Worm (Caenorhabditis elegans) whole organism, mixed stage, embryonic: ENCODE results near the gene epg-5.

ENCODE experiments used
- bed-3 ChIP-seq: fragments of 200-800 bp; sonication (Bioruptor generic); optimal IDR thresholded peaks from 3 replicates; lab custom pipeline; 2018; ENCODE audit warnings: mild to moderate bottlenecking, missing genetic modification characterization, moderate library complexity, missing compliant biosample characterization
- blmp-1 ChIP-seq: fragments of 150-350 bp; optimal IDR thresholded peaks from 2 replicates; lab custom pipeline; 2014; ENCODE audit warnings: missing biosample characterization, missing genetic modification characterization
- ceh-43 ChIP-seq: fragments of 200-800 bp; sonication (Bioruptor generic); optimal IDR thresholded peaks from 2 replicates; lab custom pipeline; 2018; ENCODE audit warnings: mild to moderate bottlenecking, missing genetic modification characterization, moderate library complexity, missing compliant biosample characterization
- lin-13 ChIP-seq: fragments of 150-350 bp; optimal IDR thresholded peaks from 2 replicates; lab custom pipeline; 2014; ENCODE audit warnings: missing biosample characterization, missing genetic modification characterization
- nhr-12 ChIP-seq: fragments of 150-350 bp; optimal IDR thresholded peaks from 2 replicates; lab custom pipeline; 2014; ENCODE audit warnings: missing biosample characterization, missing genetic modification characterization
- nhr-237 ChIP-seq: fragments of 150-350 bp; optimal IDR thresholded peaks from 2 replicates; lab custom pipeline; 2014; ENCODE audit warnings: missing biosample characterization, missing genetic modification characterization
- pha-4 ChIP-seq: fragments of 150-350 bp; optimal IDR thresholded peaks from 2 replicates; lab custom pipeline; 2018; ENCODE audit warnings: missing biosample characterization, missing genetic modification reagents, missing genetic modification characterization
- sem-2 ChIP-seq: fragments of 200-800 bp; sonication (Bioruptor generic); optimal IDR thresholded peaks from 2 replicates; lab custom pipeline; 2018; ENCODE audit warnings: mild to moderate bottlenecking, missing genetic modification characterization, missing compliant biosample characterization
- snpc-4 ChIP-seq: fragments of 150-350 bp; optimal IDR thresholded peaks from 2 replicates; lab custom pipeline; 2014; ENCODE audit warnings: missing biosample characterization, missing genetic modification characterization
- ztf-11 ChIP-seq: fragments of 150-350 bp; optimal IDR thresholded peaks from 2 replicates; lab custom pipeline; 2014; ENCODE audit warnings: missing biosample characterization, missing genetic modification characterization

- TF ChIP-seq snpc-4 = no peak
- TF ChIP-seq bed-3 (GFP tag; lab: Kevin White, UChicago) = no peak
- no peak for TF ChIP-seq ztf-11 (tag; lab: Kevin White, UChicago)
- TF ChIP-seq blmp-1 (tag; lab: Kevin White, UChicago) = no peak
- TF ChIP-seq lin-13 (tag; lab: Kevin White, UChicago) = no peak
- no peak for TF ChIP-seq nhr-12 (tag; lab: Kevin White, UChicago)
- no peak for TF ChIP-seq nhr-237
- TF ChIP-seq ceh-43 = no peak
- TF ChIP-seq sem-2 (GFP tag; lab: Kevin White, UChicago) = no peak
- TF ChIP-seq pha-4 (tag; lab: Kevin White, UChicago) = no peak
Observed at ce11 chrII:6649026-6649425, 39.9 kb upstream of the epg-5 start, which contains the start of gene oig-8.
